Worm (Caenorhabditis elegans): ENCODE results near the gene nhr-27.

nhr-27 gene

ce11 chrX:12825174-12825573, 17.1 kb upstream of the nhr-27 start:
- no peak for TF ChIP-seq peb-1 (tag; optimal IDR thresholded peaks at IDR 0.05)
- no peak for TF ChIP-seq skn-1 (tag; optimal IDR thresholded peaks at IDR 0.05)
- TF ChIP-seq lin-11 (tag; optimal IDR thresholded peaks at IDR 0.05): no peak
- TF ChIP-seq mdl-1 (tag; optimal IDR thresholded peaks at IDR 0.05): no peak
- no peak for TF ChIP-seq R02D3.7 (tag; optimal IDR thresholded peaks at IDR 0.05)
- TF ChIP-seq nhr-11 (tag; optimal IDR thresholded peaks at IDR 0.05): no peak
- TF ChIP-seq nhr-12 (tag; optimal IDR thresholded peaks at IDR 0.05): no peak
- TF ChIP-seq egl-27 (tag; optimal IDR thresholded peaks at IDR 0.05): no peak
- no peak for TF ChIP-seq mab-5 (tag; optimal IDR thresholded peaks at IDR 0.05)
- TF ChIP-seq ceh-82 (tag; optimal IDR thresholded peaks at IDR 0.05): no peak
- TF ChIP-seq F13H6.1 (tag; optimal IDR thresholded peaks at IDR 0.05): no peak
- no peak for TF ChIP-seq zag-1 (tag; optimal IDR thresholded peaks at IDR 0.05)
- TF ChIP-seq ceh-16 (tag; optimal IDR thresholded peaks at IDR 0.05): no peak
- TF ChIP-seq ztf-1 (GFP tag; conservative IDR thresholded peaks at IDR 0.05): no peak
- no peak for TF ChIP-seq unc-39 (tag; optimal IDR thresholded peaks at IDR 0.05)
- TF ChIP-seq sem-4 (tag; optimal IDR thresholded peaks at IDR 0.05): no peak
- no peak for TF ChIP-seq nhr-237 (tag; optimal IDR thresholded peaks at IDR 0.05)
- TF ChIP-seq ztf-11 (tag; optimal IDR thresholded peaks at IDR 0.05): no peak

DNA sequence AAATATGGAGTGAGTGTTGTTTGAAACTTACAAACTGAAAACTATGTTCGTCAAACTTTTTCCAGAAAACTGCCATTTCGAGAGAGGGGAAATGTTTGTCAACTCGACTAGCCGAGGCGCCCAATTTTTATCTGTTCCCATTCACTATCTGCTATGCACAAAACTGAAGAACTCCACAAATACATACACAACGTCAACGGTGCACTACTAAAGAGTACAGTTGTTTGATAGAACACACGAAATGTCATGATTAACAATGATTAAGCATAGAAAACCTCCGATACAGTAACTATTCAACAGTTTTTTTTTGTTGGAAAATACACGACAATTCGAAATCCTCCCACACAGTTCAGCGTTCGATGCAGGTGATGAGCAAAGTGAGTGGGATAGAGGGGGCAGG, 11.4 kb upstream of the nhr-27 start:
- TF ChIP-seq gmeb-1 (tag; optimal IDR thresholded peaks at IDR 0.05): no peak
- TF ChIP-seq fos-1 (tag; optimal IDR thresholded peaks at IDR 0.05): peak; percentile 7
- TF ChIP-seq nhr-129 (tag; optimal IDR thresholded peaks at IDR 0.05): no peak

DNA sequence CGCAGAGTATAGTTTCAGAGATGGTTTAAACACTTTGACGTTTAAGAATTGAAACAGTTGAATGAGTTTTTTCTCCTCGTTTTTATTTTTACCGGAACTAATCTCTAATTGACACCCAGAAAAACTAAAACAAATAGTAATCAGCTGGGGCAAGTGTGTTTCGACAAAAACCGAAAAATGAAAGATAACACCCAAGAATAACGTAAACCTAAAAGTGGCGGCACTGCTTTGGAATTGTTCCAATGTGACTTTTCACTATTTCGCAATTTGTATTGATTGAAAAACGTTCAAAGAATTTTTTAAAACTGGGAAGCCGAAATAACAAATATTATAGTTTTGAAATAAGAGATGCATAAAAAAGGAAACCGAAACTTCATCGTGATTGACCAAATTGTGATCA, 10.7 kb upstream of the nhr-27 start:
- TF ChIP-seq zag-1 (tag; optimal IDR thresholded peaks at IDR 0.05): no peak
- TF ChIP-seq ztf-11 (tag; optimal IDR thresholded peaks at IDR 0.05): no peak
- TF ChIP-seq fos-1 (tag; optimal IDR thresholded peaks at IDR 0.05): peak; percentile 15

- no peak for TF ChIP-seq unc-39 (tag; optimal IDR thresholded peaks at IDR 0.05)
- no peak for TF ChIP-seq dmd-4 (tag; optimal IDR thresholded peaks at IDR 0.05)
- TF ChIP-seq mab-5 (tag; optimal IDR thresholded peaks at IDR 0.05): no peak
- TF ChIP-seq ztf-4 (tag; optimal IDR thresholded peaks at IDR 0.05): no peak
- TF ChIP-seq snpc-4 (tag; optimal IDR thresholded peaks at IDR 0.05): no peak
- no peak for TF ChIP-seq skn-1 (tag; optimal IDR thresholded peaks at IDR 0.05)
- TF ChIP-seq peb-1 (tag; optimal IDR thresholded peaks at IDR 0.05): no peak
- no peak for TF ChIP-seq C34F6.9 (tag; optimal IDR thresholded peaks at IDR 0.05)
- TF ChIP-seq elt-3 (tag; optimal IDR thresholded peaks at IDR 0.05): no peak
- no peak for TF ChIP-seq fos-1 (tag; optimal IDR thresholded peaks at IDR 0.05)
- no peak for TF ChIP-seq R02D3.7 (tag; optimal IDR thresholded peaks at IDR 0.05)
- no peak for TF ChIP-seq sma-9 (GFP tag; optimal IDR thresholded peaks at IDR 0.05)
- TF ChIP-seq sma-9 (tag; optimal IDR thresholded peaks at IDR 0.05): no peak
- no peak for TF ChIP-seq egl-27 (tag; optimal IDR thresholded peaks at IDR 0.05)
These were observed 7.2 kb upstream of the nhr-27 start for ce11 chrX:12815367-12815766.

- TF ChIP-seq mbf-1 (tag; optimal IDR thresholded peaks at IDR 0.05): no peak
- no peak for TF ChIP-seq alr-1 (tag; optimal IDR thresholded peaks at IDR 0.05)
These were observed 5.4 kb upstream of the nhr-27 start, which contains the start of gene gei-3 for ce11 chrX:12813539-12813938. Gene gei-3 (minus strand): TSS chrX:12813639.

- peak; percentile 15 for TF ChIP-seq crh-2 (tag; optimal IDR thresholded peaks at IDR 0.05)
- TF ChIP-seq nhr-25 (tag; optimal IDR thresholded peaks at IDR 0.05): no peak
- TF ChIP-seq fos-1 (tag; optimal IDR thresholded peaks at IDR 0.05): peak; percentile 72
These were observed 1.2 kb downstream of the nhr-27 start for ce11 chrX:12806926-12807325.

ce11 chrX:12799831-12800230, 8.3 kb downstream of the nhr-27 start:
- TF ChIP-seq nhr-10 (tag; optimal IDR thresholded peaks at IDR 0.05) (no peak), nhr-237 (tag; optimal IDR thresholded peaks at IDR 0.05) (no peak), ztf-4 (tag; optimal IDR thresholded peaks at IDR 0.05) (no peak), mbf-1 (tag; optimal IDR thresholded peaks at IDR 0.05) (no peak), fos-1 (tag; optimal IDR thresholded peaks at IDR 0.05) (no peak), nhr-25 (tag; optimal IDR thresholded peaks at IDR 0.05) (no peak)

Measured in whole organism, L2 larva.